Fruit fly (Drosophila melanogaster): ENCODE data around the gene CG11986.

- no peak for TF ChIP-seq Gug (GFP tag; IDR thresholded peaks at IDR 0.05)
- TF ChIP-seq salr (GFP tag; optimal IDR thresholded peaks at IDR 0.05): no peak
- TF ChIP-seq Ets96B (tag; optimal IDR thresholded peaks at IDR 0.05): no peak
- TF ChIP-seq net (GFP tag; optimal IDR thresholded peaks at IDR 0.05): no peak
- no peak for TF ChIP-seq esn (GFP tag; optimal IDR thresholded peaks at IDR 0.05)
- TF ChIP-seq vri (GFP tag; optimal IDR thresholded peaks at IDR 0.05): no peak
- TF ChIP-seq Blimp-1 (GFP tag; optimal IDR thresholded peaks at IDR 0.05): no peak
- no peak for TF ChIP-seq CG31627 (GFP tag; optimal IDR thresholded peaks at IDR 0.05)
- no peak for TF ChIP-seq Sox102F (GFP tag; optimal IDR thresholded peaks at IDR 0.05)
- no peak for TF ChIP-seq CG7368 (GFP tag; optimal IDR thresholded peaks at IDR 0.05)
- no peak for TF ChIP-seq Hr38 (GFP tag; optimal IDR thresholded peaks at IDR 0.05)
- TF ChIP-seq CG4318 (GFP tag; optimal IDR thresholded peaks at IDR 0.05): no peak
These were observed 1.6 kb downstream of the CG11986 start for dm6 chr3R:9016869-9017268.

All from whole organism, prepupa.